Worm (Caenorhabditis elegans) whole organism, mixed stage, embryonic: Measurements from ENCODE around the gene madf-5.

Experiments used
- ceh-43 ChIP-seq: fragments of 200-800 bp; sonication (Bioruptor generic); optimal IDR thresholded peaks from 2 replicates; lab custom pipeline; 2018; ENCODE audit warnings: mild to moderate bottlenecking, missing genetic modification characterization, moderate library complexity, missing compliant biosample characterization
- cnd-1 ChIP-seq: fragments of 200-800 bp; sonication (Bioruptor generic); optimal IDR thresholded peaks from 2 replicates; lab custom pipeline; 2018; ENCODE audit warnings: mild to moderate bottlenecking, missing genetic modification characterization, missing compliant biosample characterization

ce11 chrII:14620730-14621129 is 47.3 kb downstream of the madf-5 start:
- no peak for TF ChIP-seq ceh-43 (GFP tag; lab: Kevin White, UChicago)
- no peak for TF ChIP-seq cnd-1 (tag; lab: Kevin White, UChicago)
